Worm (Caenorhabditis elegans): ENCODE data around the gene vps-22.
"Not testable (repeated sequence)": the region's sequence is repeated elsewhere in the genome, so short reads cannot be mapped to it uniquely, and the experiment has no call there.

ce11 chrIII:4980367-4980766 lies 18.1 kb upstream of the vps-22 start, which contains the start of gene C27F2.6:
- not testable (repeated sequence) for TF ChIP-seq him-1, W03F9.2 (tag; optimal IDR thresholded peaks at IDR 0.05)

Measured in whole organism, L4/young adult.